Worm (Caenorhabditis elegans): Measurements from ENCODE around the gene sre-56.

Gene sre-56

DNA sequence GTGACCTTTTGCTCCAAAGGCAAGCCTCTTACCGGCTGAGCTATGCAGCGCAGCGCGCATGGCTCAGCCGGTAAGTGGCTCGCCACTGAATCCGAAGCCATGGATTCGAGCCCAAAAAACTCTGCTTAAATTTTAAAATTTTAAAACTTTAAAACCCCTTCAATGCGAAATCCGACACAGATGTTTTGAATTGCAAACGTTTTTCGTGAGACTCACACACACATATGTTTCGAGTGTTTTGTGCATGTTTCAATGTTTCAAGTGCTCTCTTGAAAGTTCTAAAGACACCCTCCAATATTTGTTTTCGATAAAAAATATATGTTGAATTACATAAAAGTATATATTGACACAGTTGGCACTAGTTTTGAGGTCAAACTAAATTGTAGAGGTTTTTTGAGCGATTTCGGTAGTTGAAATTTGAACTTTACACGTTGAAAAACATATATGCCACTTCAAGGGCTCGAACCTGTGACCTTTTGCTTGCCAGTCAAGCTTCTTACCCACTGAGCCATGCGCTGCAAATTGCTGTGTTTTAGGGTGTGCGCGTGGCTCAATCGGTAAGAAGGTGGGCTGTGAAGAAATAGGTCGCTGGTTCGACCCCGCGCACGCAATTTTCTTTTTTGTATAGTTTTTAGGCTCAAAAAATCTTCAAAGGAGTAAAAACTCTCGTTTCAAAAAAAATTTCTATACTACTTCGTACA lies 22.2 kb downstream of the sre-56 start:
- TF ChIP-seq egl-27 (tag; optimal IDR thresholded peaks at IDR 0.05) (no peak), pha-4 (tag; optimal IDR thresholded peaks at IDR 0.05) (peak; percentile 45), fos-1 (tag; optimal IDR thresholded peaks at IDR 0.05) (no peak), nhr-76 (tag; optimal IDR thresholded peaks at IDR 0.05) (no peak), lin-39 (tag; optimal IDR thresholded peaks at IDR 0.05) (no peak)

DNA sequence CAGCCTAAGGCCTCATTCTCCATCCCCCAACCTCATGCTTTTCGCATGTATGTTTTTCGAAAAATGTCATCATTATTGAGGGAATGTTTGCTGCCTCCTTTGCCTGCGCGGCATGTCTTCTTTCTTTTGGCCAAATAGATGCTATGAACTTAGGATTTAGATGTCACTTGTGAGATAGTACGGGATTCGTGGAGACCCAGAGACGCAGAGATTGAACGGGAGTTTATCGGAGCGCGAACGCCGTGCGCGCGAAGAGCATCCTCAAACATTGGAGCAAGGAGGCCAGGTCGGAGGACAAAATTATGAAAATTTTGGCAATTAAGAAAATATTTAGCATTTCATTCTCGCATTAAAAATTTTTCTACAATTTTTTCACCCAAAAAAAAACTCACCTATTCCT lies 24.7 kb downstream of the sre-56 start:
- TF ChIP-seq pha-4 (tag; optimal IDR thresholded peaks at IDR 0.05) (peak; percentile 66), pqm-1 (tag; optimal IDR thresholded peaks at IDR 0.05) (no peak), eor-1 (tag; optimal IDR thresholded peaks at IDR 0.05) (no peak)

- TF ChIP-seq elt-2 (tag; optimal IDR thresholded peaks at IDR 0.05) (peak; percentile 26), elt-3 (tag; optimal IDR thresholded peaks at IDR 0.05) (no peak), pha-4 (tag; optimal IDR thresholded peaks at IDR 0.05) (peak; percentile 81)
These were observed 25.6 kb downstream of the sre-56 start for ce11 chrII:12349866-12350265.

- TF ChIP-seq lsy-12 (tag; optimal IDR thresholded peaks at IDR 0.05) (no peak), pha-4 (tag; optimal IDR thresholded peaks at IDR 0.05) (peak; percentile 2), nfya-1 (tag; optimal IDR thresholded peaks at IDR 0.05; ENCODE audit: insufficient read depth) (peak; percentile 20), nhr-25 (tag; optimal IDR thresholded peaks at IDR 0.05) (peak; percentile 23)
These were observed 26.5 kb downstream of the sre-56 start for ce11 chrII:12350737-12351275.

DNA sequence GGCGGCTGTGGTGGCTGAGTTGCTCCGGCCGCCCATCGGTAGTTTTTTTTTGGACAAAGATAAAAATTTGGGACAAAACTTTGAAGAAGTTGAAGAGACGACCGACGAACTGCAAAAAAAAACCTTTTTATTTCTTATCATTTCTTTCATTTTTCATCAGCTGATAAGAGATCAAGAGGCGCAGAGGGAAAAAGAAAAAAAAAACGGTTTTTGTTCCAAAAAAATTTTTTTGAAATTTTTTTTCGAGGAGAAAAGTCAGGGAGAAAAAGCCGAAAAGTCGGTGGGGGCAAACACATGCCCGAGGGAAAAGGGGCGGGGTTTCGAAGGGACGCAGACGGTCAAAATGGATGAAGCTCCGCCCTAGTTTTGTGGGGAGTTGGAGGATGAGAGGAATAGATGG lies 27.9 kb downstream of the sre-56 start, which contains the start of gene ras-1:
Gene ras-1 (minus strand): TSS at position 129 of the 400 bp plus-strand sequence.
- TF ChIP-seq unc-62 (GFP tag; optimal IDR thresholded peaks at IDR 0.05): no peak
- no peak for TF ChIP-seq mdl-1 (tag; optimal IDR thresholded peaks at IDR 0.05)
- no peak for TF ChIP-seq nhr-237 (tag; optimal IDR thresholded peaks at IDR 0.05)
- peak; percentile 41 for TF ChIP-seq pha-4 (tag; optimal IDR thresholded peaks at IDR 0.05)
- no peak for TF ChIP-seq tbx-2 (tag; optimal IDR thresholded peaks at IDR 0.05)
- peak; percentile 51 for TF ChIP-seq elt-2 (tag; optimal IDR thresholded peaks at IDR 0.05)
- TF ChIP-seq elt-1 (tag; optimal IDR thresholded peaks at IDR 0.05): no peak
- TF ChIP-seq nfya-1 (tag; optimal IDR thresholded peaks at IDR 0.05; ENCODE audit: insufficient read depth): peak; percentile 26
- no peak for TF ChIP-seq jun-1 (tag; optimal IDR thresholded peaks at IDR 0.05)
- TF ChIP-seq ztf-4 (tag; optimal IDR thresholded peaks at IDR 0.05): no peak
- no peak for TF ChIP-seq egl-5 (tag; optimal IDR thresholded peaks at IDR 0.05)
- no peak for TF ChIP-seq ztf-11 (tag; optimal IDR thresholded peaks at IDR 0.05)
- TF ChIP-seq nhr-28 (tag; optimal IDR thresholded peaks at IDR 0.05): no peak

DNA sequence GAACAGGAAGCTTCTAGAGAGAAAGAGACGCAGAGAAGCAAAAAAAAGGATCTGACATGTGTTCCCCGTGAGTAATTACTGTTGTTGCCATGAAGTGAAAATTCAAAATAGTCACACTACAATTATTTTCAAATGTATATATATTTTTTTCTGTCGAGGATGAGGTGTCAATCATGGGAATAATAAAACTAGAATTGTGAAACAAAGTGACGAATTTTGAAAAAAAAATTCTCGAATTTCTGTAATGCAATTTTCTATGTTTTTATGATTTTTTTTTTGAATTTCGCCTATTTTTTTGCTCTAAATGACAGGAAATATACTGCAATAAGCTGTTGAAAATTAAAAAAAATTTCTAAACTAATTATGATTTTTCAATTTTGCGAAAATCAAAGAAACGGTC lies 28.8 kb downstream of the sre-56 start:
- TF ChIP-seq fkh-10 (GFP tag; optimal IDR thresholded peaks at IDR 0.05) (no peak), mdl-1 (tag; optimal IDR thresholded peaks at IDR 0.05) (no peak), nhr-77 (tag; optimal IDR thresholded peaks at IDR 0.05) (no peak), ztf-4 (tag; optimal IDR thresholded peaks at IDR 0.05) (no peak), nhr-23 (tag; optimal IDR thresholded peaks at IDR 0.05) (no peak), nhr-11 (tag; optimal IDR thresholded peaks at IDR 0.05) (no peak), lin-39 (tag; optimal IDR thresholded peaks at IDR 0.05) (no peak), R02D3.7 (tag; optimal IDR thresholded peaks at IDR 0.05) (no peak)

- TF ChIP-seq ceh-82 (tag; optimal IDR thresholded peaks at IDR 0.05) (no peak), skn-1 (tag; optimal IDR thresholded peaks at IDR 0.05) (no peak), pha-4 (tag; optimal IDR thresholded peaks at IDR 0.05) (no peak), nhr-67 (tag; optimal IDR thresholded peaks at IDR 0.05) (no peak), ztf-4 (tag; optimal IDR thresholded peaks at IDR 0.05) (no peak), sea-2 (GFP tag; optimal IDR thresholded peaks at IDR 0.05) (no peak), snpc-4 (tag; optimal IDR thresholded peaks at IDR 0.05) (no peak), nhr-237 (tag; optimal IDR thresholded peaks at IDR 0.05) (no peak), elt-3 (tag; optimal IDR thresholded peaks at IDR 0.05) (no peak), ztf-11 (tag; optimal IDR thresholded peaks at IDR 0.05) (no peak), tbx-2 (tag; optimal IDR thresholded peaks at IDR 0.05) (no peak), mdl-1 (tag; optimal IDR thresholded peaks at IDR 0.05) (no peak), mml-1 (tag; optimal IDR thresholded peaks at IDR 0.05) (no peak)
These were observed 29.6 kb downstream of the sre-56 start for ce11 chrII:12353816-12354215.

Data from whole organism, L3 larva.